Fruit fly (Drosophila melanogaster): ENCODE results near the gene Nup43.

Gene Nup43

dm6 chr3R:18396801-18397604 lies 30.6 kb downstream of the Nup43 start, which contains the start of gene Vti1b (continued):
- peak; percentile 96 for TF ChIP-seq psq (GFP tag; optimal IDR thresholded peaks at IDR 0.05)
- TF ChIP-seq Abd-B (GFP tag; optimal IDR thresholded peaks at IDR 0.05): no peak
- no peak for TF ChIP-seq Hr78 (GFP tag; optimal IDR thresholded peaks at IDR 0.05)
- no peak for TF ChIP-seq usp (GFP tag; optimal IDR thresholded peaks at IDR 0.05)
- TF ChIP-seq OdsH (GFP tag; optimal IDR thresholded peaks at IDR 0.05): peak; percentile 98
- peak; percentile 86 for TF ChIP-seq Mio (GFP tag; optimal IDR thresholded peaks at IDR 0.05)
- peak; percentile 94 for TF ChIP-seq Sp1 (GFP tag; optimal IDR thresholded peaks at IDR 0.05)
- peak; percentile 84 to 97 for TF ChIP-seq foxo (GFP tag; optimal IDR thresholded peaks at IDR 0.05)
- no peak for TF ChIP-seq N (GFP tag; optimal IDR thresholded peaks at IDR 0.05)
- peak; percentile 98 for TF ChIP-seq fru (GFP tag; optimal IDR thresholded peaks at IDR 0.05)

DNA sequence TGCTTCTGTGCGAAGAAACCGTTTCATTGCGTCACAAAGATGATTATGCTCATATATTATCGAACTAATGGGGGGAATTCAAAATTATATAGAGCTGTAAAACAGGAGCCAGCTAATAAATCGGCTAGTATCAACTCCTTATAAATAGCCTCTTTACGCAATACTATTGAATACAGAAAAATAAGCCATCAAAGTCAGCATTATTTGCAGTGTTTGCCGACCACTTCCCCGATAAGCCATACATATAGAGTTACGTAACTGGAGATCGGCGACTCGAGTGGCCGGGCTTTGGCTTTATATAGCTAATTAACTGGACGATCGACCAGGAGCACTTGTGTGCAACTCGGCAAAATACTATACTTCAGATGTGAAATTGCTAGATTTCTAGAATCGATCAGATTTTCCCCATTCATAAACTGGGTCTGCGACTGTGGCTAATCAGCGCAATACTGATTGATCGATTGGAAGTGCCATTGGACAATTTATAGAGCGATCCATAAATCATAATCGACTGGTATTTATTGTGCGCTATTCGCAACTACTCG lies 31.5 kb downstream of the Nup43 start:
- no peak for TF ChIP-seq sage (GFP tag; optimal IDR thresholded peaks at IDR 0.05)
- peak; percentile 72 for TF ChIP-seq Vsx2 (GFP tag; optimal IDR thresholded peaks at IDR 0.05; ENCODE audit: partially characterized antibody)

DNA sequence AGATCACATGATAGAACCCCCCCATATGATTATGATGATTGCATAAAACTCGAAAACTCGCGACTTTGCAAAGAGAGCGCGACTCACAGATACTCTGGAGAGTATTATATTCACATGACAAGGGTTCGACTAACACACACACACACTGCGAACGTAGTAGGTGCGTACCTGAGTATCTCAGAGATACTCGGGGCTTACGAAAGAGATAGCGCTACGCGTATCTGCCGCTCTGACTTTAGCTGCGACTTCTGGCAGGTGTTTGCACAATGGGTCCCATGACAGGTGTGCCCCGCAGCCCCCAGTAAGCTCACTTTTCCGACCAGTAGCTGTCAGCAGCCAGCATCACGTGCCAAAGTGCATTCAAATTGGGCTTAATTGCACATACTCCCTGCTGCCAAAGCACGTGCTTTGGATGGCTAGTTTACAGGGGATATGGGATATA lies 32.0 kb downstream of the Nup43 start:
- TF ChIP-seq Dfd (GFP tag; optimal IDR thresholded peaks at IDR 0.05) (no peak), lola (GFP tag; optimal IDR thresholded peaks at IDR 0.05) (no peak), foxo (GFP tag; optimal IDR thresholded peaks at IDR 0.05) (no peak), usp (GFP tag; optimal IDR thresholded peaks at IDR 0.05) (no peak), Sp1 (GFP tag; optimal IDR thresholded peaks at IDR 0.05) (no peak), CG9705 (GFP tag; optimal IDR thresholded peaks at IDR 0.05) (no peak), OdsH (GFP tag; optimal IDR thresholded peaks at IDR 0.05) (no peak), Dif (GFP tag; optimal IDR thresholded peaks at IDR 0.05; ENCODE audit: partially characterized antibody) (peak; percentile 79), Myc (optimal IDR thresholded peaks at IDR 0.05) (peak; percentile 17), dl (GFP tag; optimal IDR thresholded peaks at IDR 0.05; ENCODE audit: insufficient read depth in 1 of 2, partially characterized antibody in 2 of 2) (peak; percentile 11 to 51), Vsx2 (GFP tag; optimal IDR thresholded peaks at IDR 0.05; ENCODE audit: partially characterized antibody) (peak; percentile 83), Hnf4 (GFP tag; optimal IDR thresholded peaks at IDR 0.05) (peak; percentile 53), sv (GFP tag; optimal IDR thresholded peaks at IDR 0.05) (no peak), Hr83 (GFP tag; optimal IDR thresholded peaks at IDR 0.05; ENCODE audit: poor library complexity, severe bottlenecking) (peak; percentile 76)

- peak in 1 of 2 experiments; percentile 71 for TF ChIP-seq dl (GFP tag; optimal IDR thresholded peaks at IDR 0.05; ENCODE audit: insufficient read depth in 1 of 2, partially characterized antibody in 2 of 2)
- peak; percentile 90 for TF ChIP-seq Vsx2 (GFP tag; optimal IDR thresholded peaks at IDR 0.05; ENCODE audit: partially characterized antibody)
- no peak for TF ChIP-seq CG9705 (GFP tag; optimal IDR thresholded peaks at IDR 0.05)
- peak; percentile 77 for TF ChIP-seq Dif (GFP tag; optimal IDR thresholded peaks at IDR 0.05; ENCODE audit: partially characterized antibody)
- no peak for TF ChIP-seq fru (GFP tag; optimal IDR thresholded peaks at IDR 0.05)
- peak; percentile 35 for TF ChIP-seq Myc (optimal IDR thresholded peaks at IDR 0.05)
- peak; percentile 23 for TF ChIP-seq Sp1 (GFP tag; optimal IDR thresholded peaks at IDR 0.05)
- no peak for TF ChIP-seq lola (GFP tag; optimal IDR thresholded peaks at IDR 0.05)
- peak in 1 of 2 experiments; percentile 27 for TF ChIP-seq foxo (GFP tag; optimal IDR thresholded peaks at IDR 0.05)
- TF ChIP-seq h (GFP tag; optimal IDR thresholded peaks at IDR 0.05): no peak
- no peak for TF ChIP-seq N (GFP tag; optimal IDR thresholded peaks at IDR 0.05)
- TF ChIP-seq Rel (GFP tag; optimal IDR thresholded peaks at IDR 0.05): no peak
- TF ChIP-seq Rel (tag; optimal IDR thresholded peaks at IDR 0.05): peak; percentile 28
- TF ChIP-seq Hr83 (GFP tag; optimal IDR thresholded peaks at IDR 0.05; ENCODE audit: poor library complexity, severe bottlenecking): peak; percentile 84
- TF ChIP-seq dmrt93B (GFP tag; optimal IDR thresholded peaks at IDR 0.05): no peak
- peak; percentile 63 for TF ChIP-seq brk (GFP tag; optimal IDR thresholded peaks at IDR 0.05)
- TF ChIP-seq Abd-B (GFP tag; optimal IDR thresholded peaks at IDR 0.05): no peak
- peak; percentile 55 for TF ChIP-seq woc (GFP tag; optimal IDR thresholded peaks at IDR 0.05)
- TF ChIP-seq Jra (GFP tag; optimal IDR thresholded peaks at IDR 0.05): peak; percentile 28
- TF ChIP-seq sv (GFP tag; optimal IDR thresholded peaks at IDR 0.05): peak; percentile 35
- TF ChIP-seq Hnf4 (GFP tag; optimal IDR thresholded peaks at IDR 0.05): peak; percentile 54
Observed at dm6 chr3R:18398954-18399697, 32.7 kb downstream of the Nup43 start, which contains the start of gene Vha100-2. Gene Vha100-2 (minus strand): TSS chr3R:18399169.
